Fruit fly (Drosophila melanogaster): ENCODE data around the gene GstD1.

DNA sequence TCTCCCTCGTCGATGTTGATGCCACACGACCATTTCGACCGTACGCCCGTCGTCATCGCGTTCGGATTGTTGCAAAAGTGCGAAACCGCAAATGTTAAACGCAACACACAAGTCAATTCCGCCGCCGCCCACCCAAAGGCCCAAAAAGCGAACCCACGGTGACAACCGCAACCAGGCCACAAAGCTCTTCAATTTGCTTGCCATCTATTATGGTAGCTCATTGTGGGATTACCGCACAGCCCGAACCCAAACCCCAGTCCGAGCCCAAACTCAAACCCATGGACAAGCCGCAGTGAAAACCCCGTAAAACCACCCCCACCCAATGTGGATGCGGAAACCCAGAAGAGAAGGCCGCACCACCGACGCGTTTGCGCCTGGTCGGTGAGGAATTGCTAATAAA is 39.2 kb downstream of the GstD1 start:
- TF ChIP-seq ovo (GFP tag; optimal IDR thresholded peaks at IDR 0.05), result no peak
- TF ChIP-seq Mnt (GFP tag; optimal IDR thresholded peaks at IDR 0.05), result no peak
- TF ChIP-seq pad (GFP tag; optimal IDR thresholded peaks at IDR 0.05), result no peak
- no peak for TF ChIP-seq Crg-1 (GFP tag; optimal IDR thresholded peaks at IDR 0.05)
- no peak for TF ChIP-seq cnc (optimal IDR thresholded peaks at IDR 0.05)
- TF ChIP-seq CG14711 (tag; optimal IDR thresholded peaks at IDR 0.05), result no peak
- TF ChIP-seq bab1 (GFP tag; optimal IDR thresholded peaks at IDR 0.05), result no peak
- no peak for TF ChIP-seq CG12768 (GFP tag; optimal IDR thresholded peaks at IDR 0.05)
- no peak for TF ChIP-seq tj (GFP tag; optimal IDR thresholded peaks at IDR 0.05)
- no peak for TF ChIP-seq kay (GFP tag; ENCODE audit: borderline replicate concordance)
- TF ChIP-seq CG7045 (GFP tag; optimal IDR thresholded peaks at IDR 0.05), result no peak
